Worm (Caenorhabditis elegans): Measurements from ENCODE around the gene F36G9.15.

DNA sequence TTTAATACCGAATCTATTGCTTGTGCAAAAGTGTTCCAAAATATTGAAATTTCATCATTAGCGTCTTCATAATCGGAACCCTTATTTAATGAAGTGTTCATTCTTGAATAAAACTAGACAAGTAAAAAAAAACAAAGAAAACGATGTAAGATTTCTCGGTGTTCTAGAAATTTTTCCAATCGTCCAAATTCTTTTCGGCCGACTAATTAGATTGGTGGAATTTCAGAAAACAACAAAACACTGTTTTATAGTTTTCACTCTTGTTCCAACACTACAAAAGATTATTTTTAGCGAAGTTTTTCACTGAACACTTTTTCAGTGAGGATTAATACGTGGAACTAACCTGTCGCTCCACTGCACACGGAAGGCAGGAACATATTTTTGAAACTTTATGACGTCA is 35.2 kb downstream of the F36G9.15 start, which contains the start of gene srw-56:
- TF ChIP-seq pha-4 (tag; optimal IDR thresholded peaks at IDR 0.05) (no peak), nhr-28 (tag; optimal IDR thresholded peaks at IDR 0.05) (no peak), ceh-28 (tag; optimal IDR thresholded peaks at IDR 0.05) (no peak), skn-1 (tag; optimal IDR thresholded peaks at IDR 0.05) (no peak), sea-2 (GFP tag; optimal IDR thresholded peaks at IDR 0.05) (no peak), nhr-237 (tag; optimal IDR thresholded peaks at IDR 0.05) (no peak)
